Fruit fly (Drosophila melanogaster): ENCODE data around the gene retm.

Gene retm

DNA sequence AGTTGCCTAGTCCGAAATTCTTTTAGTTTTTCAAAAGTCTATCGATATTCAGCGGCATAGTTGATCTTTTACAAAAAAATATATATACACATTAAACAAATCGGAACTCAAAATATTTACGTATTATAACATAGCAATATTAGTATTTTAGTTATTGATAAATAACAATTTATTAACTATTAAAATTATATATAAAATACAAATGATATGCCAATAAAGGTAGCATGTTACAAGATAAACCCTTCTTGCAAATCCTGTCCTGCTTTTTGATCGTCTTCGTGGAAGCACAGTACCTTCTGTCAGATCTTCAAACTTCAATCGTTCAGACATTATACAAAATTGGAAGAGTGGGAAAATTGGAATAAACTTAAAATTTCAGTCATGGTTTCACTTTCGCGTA lies 41.0 kb upstream of the retm start, which contains the start of gene CG9550:
TSS of gene CG9550 (plus strand) at position 301 of the 400 bp plus-strand sequence.
- no peak for TF ChIP-seq Snoo (tag; optimal IDR thresholded peaks at IDR 0.05)
- TF ChIP-seq CG12605 (GFP tag; IDR thresholded peaks at IDR 0.05), result no peak
- no peak for TF ChIP-seq CG15710 (tag; optimal IDR thresholded peaks at IDR 0.05)
- no peak for TF ChIP-seq CG8301 (tag; optimal IDR thresholded peaks at IDR 0.05)
- TF ChIP-seq Pif1B (GFP tag; optimal IDR thresholded peaks at IDR 0.05), result no peak
- no peak for TF ChIP-seq rn (GFP tag; IDR thresholded peaks at IDR 0.05)
- TF ChIP-seq CG32121 (GFP tag; IDR thresholded peaks at IDR 0.05), result no peak
- no peak for TF ChIP-seq CG8159 (tag; optimal IDR thresholded peaks at IDR 0.05)
- TF ChIP-seq CG13204 (GFP tag; optimal IDR thresholded peaks at IDR 0.05), result no peak
- TF ChIP-seq CG4496 (GFP tag; IDR thresholded peaks at IDR 0.05), result no peak

DNA sequence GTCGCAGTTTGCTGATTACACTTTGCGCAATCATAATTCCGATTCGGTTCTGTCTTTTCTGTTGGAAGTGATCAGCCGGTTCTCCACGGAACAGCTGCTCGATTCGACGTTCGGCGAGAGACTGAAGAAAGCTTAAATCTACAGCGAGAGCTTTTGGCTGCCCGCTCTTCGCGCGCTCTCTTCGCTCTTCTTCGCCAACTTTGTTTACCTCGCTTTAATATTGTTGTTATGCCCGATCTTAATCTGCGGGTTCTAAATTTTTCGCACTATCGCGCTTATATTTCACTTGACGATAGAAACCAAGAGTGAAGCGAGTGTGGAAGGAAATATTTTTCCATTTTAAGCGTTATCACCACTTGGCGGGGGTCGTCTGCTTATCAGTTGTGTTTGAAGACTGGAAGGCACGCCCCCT lies 38.7 kb upstream of the retm start, which contains the start of gene CG9547:
TSS of gene CG9547 (minus strand) at position 128 of the 412 bp plus-strand sequence.
- no peak for TF ChIP-seq CG8159 (tag; optimal IDR thresholded peaks at IDR 0.05)
- peak; percentile 4 for TF ChIP-seq EcR (GFP tag; optimal IDR thresholded peaks at IDR 0.05)
- TF ChIP-seq Snoo (tag; optimal IDR thresholded peaks at IDR 0.05), result peak; percentile 30
- TF ChIP-seq CG12605 (GFP tag; IDR thresholded peaks at IDR 0.05), result peak; percentile 50
- peak; percentile 65; the same call in 1 of the 2 replicates for TF ChIP-seq Ets98B (GFP tag; IDR thresholded peaks at IDR 0.05)
- 0 out of 3 replicates have a peak, but pooled peaks have one; percentile 24 for TF ChIP-seq CG4496 (GFP tag; IDR thresholded peaks at IDR 0.05)

DNA sequence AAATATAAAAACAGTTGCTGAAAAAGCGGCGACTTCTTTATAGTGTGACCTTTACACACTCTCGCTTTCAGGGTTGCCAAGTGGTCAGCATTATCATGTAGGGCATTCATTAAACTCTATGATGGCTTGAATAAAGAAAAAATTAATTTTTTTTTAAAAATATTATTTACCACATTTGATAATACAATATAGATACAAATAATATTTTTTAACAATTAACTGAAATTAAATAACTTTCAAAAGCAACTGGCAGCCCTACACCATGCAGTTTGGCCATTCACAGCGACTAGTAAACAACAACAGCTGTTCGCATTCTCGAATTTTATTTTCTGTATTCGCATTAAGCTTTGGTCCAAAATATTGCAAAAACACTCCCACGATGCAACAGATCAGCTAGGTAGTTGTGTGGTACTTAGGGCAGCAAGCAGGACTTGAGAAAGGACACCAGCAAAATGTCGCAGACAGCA lies 35.1 kb upstream of the retm start, which contains the start of the genes Phf5a and CG31638:
TSS of gene Phf5a (minus strand) at position 61 of the 467 bp plus-strand sequence.
TSS of gene CG31638 (plus strand) at position 279 of the 467 bp plus-strand sequence.
- peak; percentile 94 for TF ChIP-seq CG15710 (tag; optimal IDR thresholded peaks at IDR 0.05)
- peak; percentile 16 for TF ChIP-seq EcR (GFP tag; optimal IDR thresholded peaks at IDR 0.05)
- no peak for TF ChIP-seq CG14655 (GFP tag; optimal IDR thresholded peaks at IDR 0.05)
- no peak for TF ChIP-seq Pif1A (GFP tag; optimal IDR thresholded peaks at IDR 0.05)
- peak; percentile 73 for TF ChIP-seq gl (tag; optimal IDR thresholded peaks at IDR 0.05)
- TF ChIP-seq CG8159 (tag; optimal IDR thresholded peaks at IDR 0.05), result peak; percentile 92
- no peak for TF ChIP-seq CG13204 (GFP tag; optimal IDR thresholded peaks at IDR 0.05)
- no peak for TF ChIP-seq D1 (tag; optimal IDR thresholded peaks at IDR 0.05)
- TF ChIP-seq CG9948 (tag; optimal IDR thresholded peaks at IDR 0.05), result peak; percentile 93
- peak; percentile 94 for TF ChIP-seq CG4496 (GFP tag; IDR thresholded peaks at IDR 0.05)
- TF ChIP-seq CG17806 (tag; optimal IDR thresholded peaks at IDR 0.05), result peak; percentile 95
- peak; percentile 71 for TF ChIP-seq CG34367 (tag; optimal IDR thresholded peaks at IDR 0.05)
- no peak for TF ChIP-seq CG10348 (GFP tag; IDR thresholded peaks at IDR 0.05)
- no peak for TF ChIP-seq CG12605 (GFP tag; IDR thresholded peaks at IDR 0.05)
- peak; percentile 95 for TF ChIP-seq Ets98B (GFP tag; IDR thresholded peaks at IDR 0.05)
- peak; percentile 93 for TF ChIP-seq fd96Ca (GFP tag; IDR thresholded peaks at IDR 0.05)
- TF ChIP-seq Snoo (tag; optimal IDR thresholded peaks at IDR 0.05), result peak; percentile 84
- TF ChIP-seq CG8301 (tag; optimal IDR thresholded peaks at IDR 0.05), result peak; percentile 85
- TF ChIP-seq CG32121 (GFP tag; IDR thresholded peaks at IDR 0.05), result peak; percentile 96
- peak; percentile 94 for TF ChIP-seq rn (GFP tag; IDR thresholded peaks at IDR 0.05)
- TF ChIP-seq Pif1B (GFP tag; optimal IDR thresholded peaks at IDR 0.05), result no peak

DNA sequence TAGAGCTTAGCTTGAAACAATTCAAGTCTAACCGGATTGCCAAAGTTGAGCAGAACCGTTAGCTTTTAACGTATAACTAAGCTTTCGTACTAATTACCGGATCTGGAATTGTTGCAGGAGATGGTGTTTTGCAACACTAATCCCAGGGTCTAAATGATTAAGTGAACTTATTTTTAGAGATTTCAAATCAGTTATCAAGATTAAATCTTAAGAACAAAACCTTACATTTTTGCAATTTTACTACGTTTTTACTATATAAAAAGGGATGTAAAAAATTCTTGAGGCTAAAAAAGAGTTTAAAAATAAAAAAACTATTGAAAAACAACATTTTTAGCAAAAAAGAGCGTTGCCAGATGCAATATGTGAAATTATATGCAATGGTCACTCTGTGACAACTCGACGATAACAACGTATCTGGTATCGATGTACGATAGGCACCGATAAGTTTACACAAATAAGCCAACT lies 33.0 kb upstream of the retm start, which contains the start of the genes KFase and epsilonCOP:
TSS of gene KFase (minus strand) at position 81 of the 465 bp plus-strand sequence.
TSS of gene epsilonCOP (plus strand) at position 415 of the 465 bp plus-strand sequence.
- TF ChIP-seq CG10348 (GFP tag; IDR thresholded peaks at IDR 0.05), result no peak
- TF ChIP-seq D1 (tag; optimal IDR thresholded peaks at IDR 0.05), result no peak
- no peak for TF ChIP-seq EcR (GFP tag; optimal IDR thresholded peaks at IDR 0.05)
- TF ChIP-seq CG8159 (tag; optimal IDR thresholded peaks at IDR 0.05), result no peak
- peak; percentile 52 for TF ChIP-seq Ets98B (GFP tag; IDR thresholded peaks at IDR 0.05)
- TF ChIP-seq Snoo (tag; optimal IDR thresholded peaks at IDR 0.05), result no peak
- TF ChIP-seq CG8301 (tag; optimal IDR thresholded peaks at IDR 0.05), result no peak

DNA sequence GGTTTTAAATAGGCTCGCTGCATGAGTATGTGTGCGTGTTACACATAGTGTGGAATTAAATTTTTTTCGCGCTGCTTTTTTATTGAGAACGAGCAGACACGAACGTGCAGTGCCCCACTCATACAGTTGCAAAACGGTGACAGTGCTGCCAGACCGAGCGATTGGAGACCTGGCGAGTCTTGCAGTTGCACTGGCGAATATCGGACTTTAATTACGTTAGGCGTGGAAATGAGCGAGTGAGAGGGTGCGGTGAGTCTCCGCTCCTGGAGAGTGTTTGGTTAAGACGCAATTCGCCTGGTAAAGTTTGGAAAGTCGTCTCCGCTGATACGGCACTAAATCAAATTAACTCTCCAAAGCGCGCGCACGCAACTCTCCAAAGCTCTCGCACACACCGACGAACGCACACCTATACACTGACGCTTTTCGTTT lies 25.6 kb upstream of the retm start:
- no peak for TF ChIP-seq EcR (GFP tag; optimal IDR thresholded peaks at IDR 0.05)
- 0 out of 2 replicates have a peak, but pooled peaks have one; percentile 29 for TF ChIP-seq CG32121 (GFP tag; IDR thresholded peaks at IDR 0.05)
- 0 out of 3 replicates have a peak, but pooled peaks have one; percentile 17 for TF ChIP-seq fd96Ca (GFP tag; IDR thresholded peaks at IDR 0.05)
- TF ChIP-seq CG8159 (tag; optimal IDR thresholded peaks at IDR 0.05), result no peak
- TF ChIP-seq CG13204 (GFP tag; optimal IDR thresholded peaks at IDR 0.05), result no peak
- TF ChIP-seq CG4496 (GFP tag; IDR thresholded peaks at IDR 0.05), result 0 out of 3 replicates have a peak, but pooled peaks have one; percentile 9
- peak; percentile 35 for TF ChIP-seq Ets98B (GFP tag; IDR thresholded peaks at IDR 0.05)
- no peak for TF ChIP-seq Pif1A (GFP tag; optimal IDR thresholded peaks at IDR 0.05)

DNA sequence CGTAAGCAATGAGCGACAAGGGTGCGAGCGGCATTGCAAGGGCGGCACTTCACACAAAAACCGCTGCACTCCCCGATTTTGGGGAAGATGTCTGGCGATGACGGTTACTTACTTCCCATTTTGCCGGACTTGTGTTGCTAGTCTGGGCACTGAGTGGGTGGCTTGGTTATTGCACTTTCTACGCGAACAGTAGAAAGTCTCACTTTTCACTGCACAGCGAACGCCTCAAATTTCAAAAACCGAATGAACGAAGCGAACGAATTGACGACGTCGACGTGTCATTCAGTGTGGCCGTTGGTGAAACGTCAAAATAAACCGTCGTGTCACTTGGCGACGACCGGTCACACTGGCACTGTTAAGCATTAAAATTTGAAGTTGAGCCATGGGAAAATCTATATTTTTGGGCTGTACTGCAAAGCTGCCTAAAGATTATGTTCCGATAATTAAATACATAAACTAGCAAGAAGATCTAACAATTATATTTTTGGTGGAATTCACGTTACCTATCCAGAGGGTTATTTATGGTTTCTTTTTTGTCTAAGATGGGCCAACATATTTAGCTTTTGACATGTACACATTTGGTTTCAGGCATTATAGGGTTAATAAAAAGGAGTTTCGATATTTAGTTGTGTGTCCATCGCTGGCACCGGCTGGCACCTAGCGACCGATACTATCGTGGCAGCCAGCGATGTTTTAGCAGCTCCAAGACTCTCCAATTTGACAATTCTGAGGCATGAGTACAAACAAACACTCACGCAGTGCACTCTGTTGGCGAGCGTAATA lies 24.7 kb upstream of the retm start, which contains the start of the genes Sec61alpha and Daxx:
TSS of gene Sec61alpha (minus strand) at position 364 of the 783 bp plus-strand sequence.
TSS of gene Daxx (plus strand) at position 718 of the 783 bp plus-strand sequence.
- TF ChIP-seq fd96Ca (GFP tag; IDR thresholded peaks at IDR 0.05) (peak; percentile 78), Pif1A (GFP tag; optimal IDR thresholded peaks at IDR 0.05) (no peak), CG8159 (tag; optimal IDR thresholded peaks at IDR 0.05) (peak; percentile 77), CG9948 (tag; optimal IDR thresholded peaks at IDR 0.05) (peak; percentile 75), CG15710 (tag; optimal IDR thresholded peaks at IDR 0.05) (peak; percentile 78), CG10348 (GFP tag; IDR thresholded peaks at IDR 0.05) (no peak), rn (GFP tag; IDR thresholded peaks at IDR 0.05) (peak; percentile 56; the same call in 1 of the 2 replicates), CG34367 (tag; optimal IDR thresholded peaks at IDR 0.05) (peak; percentile 72), D1 (tag; optimal IDR thresholded peaks at IDR 0.05) (no peak), CG12605 (GFP tag; IDR thresholded peaks at IDR 0.05) (peak; percentile 19; the same call in 1 of the 2 replicates), CG4496 (GFP tag; IDR thresholded peaks at IDR 0.05) (peak; percentile 78), Snoo (tag; optimal IDR thresholded peaks at IDR 0.05) (peak; percentile 63), Ets98B (GFP tag; IDR thresholded peaks at IDR 0.05) (peak; percentile 74), gl (tag; optimal IDR thresholded peaks at IDR 0.05) (no peak), CG14655 (GFP tag; optimal IDR thresholded peaks at IDR 0.05) (no peak), CG32121 (GFP tag; IDR thresholded peaks at IDR 0.05) (peak; percentile 65; the same call in 1 of the 2 replicates), CG13204 (GFP tag; optimal IDR thresholded peaks at IDR 0.05) (no peak), Pif1B (GFP tag; optimal IDR thresholded peaks at IDR 0.05) (no peak), EcR (GFP tag; optimal IDR thresholded peaks at IDR 0.05) (no peak), CG8301 (tag; optimal IDR thresholded peaks at IDR 0.05) (peak; percentile 71), CG17806 (tag; optimal IDR thresholded peaks at IDR 0.05) (peak; percentile 78)
